Worm (Caenorhabditis elegans) whole organism, L4 larva: ENCODE measurements around the gene cri-3.

Experiments used
- F49E8.2 ChIP-seq: sonication (generic microtip); optimal IDR thresholded peaks from 2 replicates; lab custom pipeline; 2016; ENCODE audit warnings: missing compliant biosample characterization, mild to moderate bottlenecking, missing genetic modification characterization, borderline replicate concordance
- ZK337.2 ChIP-seq: fragments of 200-800 bp; sonication (Bioruptor generic); IDR thresholded peaks from 2 replicates; pipeline ENCODE4 v1.3.6; 2022; ENCODE audit warnings: missing genetic modification reagents, missing genetic modification characterization, missing compliant biosample characterization
- ama-1 ChIP-seq: fragments of 150-350 bp; optimal IDR thresholded peaks from 2 replicates; lab custom pipeline; 2014; ENCODE audit warnings: inconsistent platforms, mixed read lengths
- arid-1 ChIP-seq: fragments of 200-800 bp; sonication (Bioruptor generic); conservative IDR thresholded peaks from 2 replicates; pipeline ENCODE4 v1.3.6; 2022; ENCODE audit warnings: missing genetic modification reagents, missing genetic modification characterization, missing compliant biosample characterization
- egl-27 ChIP-seq: sonication (generic microtip); optimal IDR thresholded peaks from 3 replicates; lab custom pipeline; 2017; ENCODE audit warnings: missing biosample characterization, missing genetic modification reagents, missing genetic modification characterization
- lsy-2 ChIP-seq, 2 experiments: fragments of 150-350 bp in 1 of 2; sonication (generic microtip) in 1 of 2; optimal IDR thresholded peaks; 2 replicates each; lab custom pipeline; 2014 to 2017; ENCODE audit warnings: missing biosample characterization in 2 of 2, missing genetic modification characterization in 2 of 2
- nhr-11 ChIP-seq: fragments of 150-350 bp; optimal IDR thresholded peaks from 2 replicates; lab custom pipeline; 2014; ENCODE audit warnings: missing biosample characterization, missing genetic modification characterization
- nhr-237 ChIP-seq: sonication (generic microtip); optimal IDR thresholded peaks from 2 replicates; lab custom pipeline; 2017; ENCODE audit warnings: missing biosample characterization, missing genetic modification characterization
- nhr-6 ChIP-seq: fragments of 150-350 bp; optimal IDR thresholded peaks from 2 replicates; lab custom pipeline; 2014; ENCODE audit warnings: missing biosample characterization, missing genetic modification characterization
- pha-4 ChIP-seq, 2 experiments: fragments of 150-350 bp in 1 of 2; fragments of 200-800 bp in 1 of 2; sonication (Bioruptor generic) in 1 of 2; IDR thresholded peaks in 1 of 2; optimal IDR thresholded peaks in 1 of 2; 2 replicates each; pipeline versions ENCODE4 v1.3.6 to Lab custom; 2014 to 2022; ENCODE audit warnings: missing genetic modification characterization in 2 of 2, missing genetic modification reagents in 2 of 2, missing biosample characterization in 1 of 2, missing compliant biosample characterization in 1 of 2
- skn-1 ChIP-seq: fragments of 150-350 bp; optimal IDR thresholded peaks from 2 replicates; lab custom pipeline; 2014; ENCODE audit warnings: missing biosample characterization, missing genetic modification characterization
- tra-1 ChIP-seq: fragments of 200-800 bp; sonication (Bioruptor generic); IDR thresholded peaks from 2 replicates; pipeline ENCODE4 v1.3.6; 2022; ENCODE audit warnings: missing genetic modification reagents, missing genetic modification characterization, missing compliant biosample characterization
- zag-1 ChIP-seq: fragments of 150-350 bp; optimal IDR thresholded peaks from 2 replicates; lab custom pipeline; 2014; ENCODE audit warnings: missing biosample characterization, missing genetic modification characterization
- zfp-2 ChIP-seq: sonication (generic microtip); optimal IDR thresholded peaks from 2 replicates; lab custom pipeline; 2016; ENCODE audit warnings: mild to moderate bottlenecking, missing genetic modification characterization, missing compliant biosample characterization

ce11 chrIII:3346665-3347064, 49.5 kb upstream of the cri-3 start:
- TF ChIP-seq ama-1 (lab: Kevin White, UChicago) (no peak), arid-1 (GFP tag; lab: Robert Waterston, UW) (no peak), pha-4 (GFP tag; IDR thresholded peaks at IDR 0.05; lab: Robert Waterston, UW) (no peak), pha-4 (tag; optimal IDR thresholded peaks at IDR 0.05; lab: Kevin White, UChicago) (no peak), zfp-2 (no peak), nhr-11 (no peak), nhr-6 (tag; lab: Kevin White, UChicago) (no peak), skn-1 (tag; lab: Kevin White, UChicago) (no peak), zag-1 (tag; lab: Kevin White, UChicago) (no peak), lsy-2 (tag; optimal IDR thresholded peaks at IDR 0.05; lab: Kevin White, UChicago) (no peak), F49E8.2 (no peak), nhr-237 (no peak), tra-1 (GFP tag; lab: Robert Waterston, UW) (no peak), egl-27 (tag; lab: Kevin White, UChicago) (no peak), ZK337.2 (no peak)
